Worm (Caenorhabditis elegans) whole organism, late embryonic: ENCODE results near the gene clc-26.

Experiments
- ama-1 ChIP-seq: fragments of 150-350 bp; optimal IDR thresholded peaks from 2 replicates; lab custom pipeline; 2014
- fkh-10 ChIP-seq: fragments of 150-350 bp; optimal IDR thresholded peaks from 2 replicates; lab custom pipeline; 2014; ENCODE audit warnings: missing biosample characterization, missing genetic modification reagents, missing genetic modification characterization
- hlh-8 ChIP-seq: sonication (generic microtip); optimal IDR thresholded peaks from 2 replicates; lab custom pipeline; 2016; ENCODE audit warnings: missing genotype, missing genetic modification characterization, missing compliant biosample characterization
- nfya-1 ChIP-seq: sonication (generic microtip); optimal IDR thresholded peaks from 2 replicates; lab custom pipeline; 2017; ENCODE audit warnings: missing genetic modification characterization, mild to moderate bottlenecking, missing compliant biosample characterization, antibody characterized with exemption, moderate library complexity
- nhr-11 ChIP-seq: fragments of 150-350 bp; optimal IDR thresholded peaks from 2 replicates; lab custom pipeline; 2014; ENCODE audit warnings: missing biosample characterization, missing genetic modification characterization
- unc-42 ChIP-seq: sonication (generic microtip); optimal IDR thresholded peaks from 2 replicates; lab custom pipeline; 2016; ENCODE audit warnings: missing genotype, missing genetic modification characterization, missing compliant biosample characterization

- TF ChIP-seq nhr-11 (tag; lab: Kevin White, UChicago) (no peak), unc-42 (tag; lab: Kevin White, UChicago) (no peak), ama-1 (lab: Kevin White, UChicago) (no peak), fkh-10 (GFP tag; lab: Kevin White, UChicago) (no peak), hlh-8 (no peak), nfya-1 (no peak)
These were observed at the start of gene clc-26, which contains the start of gene E_BE45912.2 for ce11 chrIII:1030965-1031364.
